Fruit fly (Drosophila melanogaster) whole organism, prepupa: Measurements from ENCODE around the gene CG5888.

Experiments
- Blimp-1 ChIP-seq: fragments of 200-800 bp; sonication (Bioruptor generic); optimal IDR thresholded peaks from 3 replicates; lab custom pipeline; 2017; ENCODE audit warnings: missing biosample characterization, missing genetic modification characterization, mild to moderate bottlenecking, moderate library complexity, missing genetic modification reagents
- CG10631 ChIP-seq: fragments of 200-800 bp; sonication (Bioruptor generic); optimal IDR thresholded peaks from 2 replicates; lab custom pipeline; 2016; ENCODE audit warnings: missing biosample characterization, missing genetic modification characterization
- CG10669 ChIP-seq: fragments of 200-800 bp; sonication (Bioruptor generic); optimal IDR thresholded peaks from 3 replicates; lab custom pipeline; 2018; ENCODE audit warnings: missing biosample characterization, mild to moderate bottlenecking, missing genetic modification characterization, moderate library complexity
- CG16779 ChIP-seq: fragments of 200-800 bp; sonication (Bioruptor generic); optimal IDR thresholded peaks from 3 replicates; lab custom pipeline; 2017; ENCODE audit warnings: missing biosample characterization, mild to moderate bottlenecking, missing genetic modification characterization
- CG31627 ChIP-seq: fragments of 200-800 bp; sonication (Bioruptor generic); optimal IDR thresholded peaks from 3 replicates; lab custom pipeline; 2016; ENCODE audit warnings: missing biosample characterization, missing genetic modification characterization
- CG34406 ChIP-seq: fragments of 200-800 bp; sonication (Bioruptor generic); optimal IDR thresholded peaks from 3 replicates; lab custom pipeline; 2016; ENCODE audit warnings: missing biosample characterization, missing genetic modification characterization
- CG3919 ChIP-seq: fragments of 200-800 bp; sonication (Bioruptor generic); optimal IDR thresholded peaks from 3 replicates; lab custom pipeline; 2016; ENCODE audit warnings: missing biosample characterization, missing genetic modification characterization
- CG6276 ChIP-seq: fragments of 200-800 bp; sonication (Bioruptor generic); optimal IDR thresholded peaks from 2 replicates; lab custom pipeline; 2017; ENCODE audit warnings: missing biosample characterization, mild to moderate bottlenecking, missing genetic modification characterization
- CG6792 ChIP-seq: fragments of 200-800 bp; sonication (Bioruptor generic); optimal IDR thresholded peaks from 3 replicates; lab custom pipeline; 2016; ENCODE audit warnings: missing biosample characterization, missing genetic modification characterization
- CG7368 ChIP-seq: fragments of 200-800 bp; sonication (Bioruptor generic); optimal IDR thresholded peaks from 3 replicates; lab custom pipeline; 2016; ENCODE audit warnings: missing biosample characterization, missing genetic modification characterization
- CG8119 ChIP-seq: fragments of 200-800 bp; sonication (Bioruptor generic); IDR thresholded peaks from 3 replicates; pipeline ENCODE4 v1.3.6; 2022; ENCODE audit warnings: missing biosample characterization, missing genetic modification characterization
- CG8319 ChIP-seq: fragments of 200-800 bp; sonication (Bioruptor generic); optimal IDR thresholded peaks from 3 replicates; lab custom pipeline; 2016; ENCODE audit warnings: missing biosample characterization, missing genetic modification characterization
- Eip78C ChIP-seq: fragments of 200-800 bp; sonication (Bioruptor generic); peaks from one replicate; lab custom pipeline; 2016; ENCODE audit warnings: missing biosample characterization, missing genetic modification characterization
- Ets21C ChIP-seq: fragments of 200-800 bp; sonication (Bioruptor generic); optimal IDR thresholded peaks from 3 replicates; lab custom pipeline; 2016; ENCODE audit warnings: missing biosample characterization, missing genetic modification characterization
- Gug ChIP-seq: fragments of 200-800 bp; sonication (Bioruptor generic); IDR thresholded peaks from 2 replicates; pipeline ENCODE4 v1.3.6; 2022; ENCODE audit warnings: missing biosample characterization, missing genetic modification characterization
- Hr39 ChIP-seq: fragments of 200-800 bp; sonication (Bioruptor generic); optimal IDR thresholded peaks from 2 replicates; lab custom pipeline; 2016; ENCODE audit warnings: missing biosample characterization, missing genetic modification characterization
- Lpt ChIP-seq: fragments of 200-800 bp; sonication (Bioruptor generic); optimal IDR thresholded peaks from 3 replicates; lab custom pipeline; 2016; ENCODE audit warnings: missing biosample characterization, missing genetic modification characterization
- OdsH ChIP-seq: fragments of 200-800 bp; sonication (Bioruptor generic); optimal IDR thresholded peaks from 3 replicates; lab custom pipeline; 2016; ENCODE audit warnings: missing biosample characterization, missing genetic modification characterization
- Sox102F ChIP-seq: fragments of 200-800 bp; sonication (Bioruptor generic); optimal IDR thresholded peaks from 2 replicates; lab custom pipeline; 2016; ENCODE audit warnings: missing biosample characterization, mild to moderate bottlenecking, missing genetic modification characterization
- Sox14 ChIP-seq: fragments of 200-800 bp; sonication (Bioruptor generic); optimal IDR thresholded peaks from 3 replicates; lab custom pipeline; 2016; ENCODE audit warnings: missing biosample characterization, missing genetic modification characterization
- acj6 ChIP-seq: fragments of 200-800 bp; sonication (Bioruptor generic); optimal IDR thresholded peaks from 3 replicates; lab custom pipeline; 2016; ENCODE audit warnings: missing biosample characterization, missing genetic modification characterization
- cyc ChIP-seq: fragments of 200-800 bp; sonication (Bioruptor generic); optimal IDR thresholded peaks from 3 replicates; lab custom pipeline; 2016; ENCODE audit warnings: missing biosample characterization, missing genetic modification characterization
- eg ChIP-seq: fragments of 200-800 bp; sonication (Bioruptor generic); IDR thresholded peaks from 3 replicates; pipeline ENCODE4 v1.3.6; 2022; ENCODE audit warnings: missing biosample characterization, missing genetic modification characterization
- esn ChIP-seq: fragments of 200-800 bp; sonication (Bioruptor generic); optimal IDR thresholded peaks from 2 replicates; lab custom pipeline; 2016; ENCODE audit warnings: missing biosample characterization, mild to moderate bottlenecking, missing genetic modification characterization, moderate library complexity
- fd59A ChIP-seq: fragments of 200-800 bp; sonication (Bioruptor generic); optimal IDR thresholded peaks from 2 replicates; lab custom pipeline; 2017; ENCODE audit warnings: missing biosample characterization, mild to moderate bottlenecking, missing genetic modification characterization, missing genetic modification reagents
- fkh ChIP-seq: fragments of 200-800 bp; sonication (Bioruptor generic); optimal IDR thresholded peaks from 3 replicates; lab custom pipeline; 2017; ENCODE audit warnings: missing biosample characterization, mild to moderate bottlenecking, missing genetic modification characterization, moderate library complexity
- spab ChIP-seq: fragments of 200-800 bp; sonication (Bioruptor generic); optimal IDR thresholded peaks from 2 replicates; lab custom pipeline; 2017; ENCODE audit warnings: missing biosample characterization, mild to moderate bottlenecking, missing genetic modification characterization, missing genetic modification reagents
- ss ChIP-seq, 2 experiments: fragments of 200-800 bp; sonication (Bioruptor generic); optimal IDR thresholded peaks; 2 replicates in 1 of 2; 3 replicates in 1 of 2; lab custom pipeline; 2017 to 2018; ENCODE audit warnings: mild to moderate bottlenecking in 2 of 2, missing biosample characterization in 2 of 2, missing genetic modification characterization in 2 of 2, moderate library complexity in 1 of 2
- svp ChIP-seq: fragments of 200-800 bp; sonication (Bioruptor generic); peaks from one replicate; lab custom pipeline; 2016; ENCODE audit warnings: missing biosample characterization, missing genetic modification characterization
- vri ChIP-seq: fragments of 200-800 bp; sonication (Bioruptor generic); optimal IDR thresholded peaks from 3 replicates; lab custom pipeline; 2016; ENCODE audit warnings: missing biosample characterization, mild to moderate bottlenecking, missing genetic modification characterization

The CG5888 gene

DNA sequence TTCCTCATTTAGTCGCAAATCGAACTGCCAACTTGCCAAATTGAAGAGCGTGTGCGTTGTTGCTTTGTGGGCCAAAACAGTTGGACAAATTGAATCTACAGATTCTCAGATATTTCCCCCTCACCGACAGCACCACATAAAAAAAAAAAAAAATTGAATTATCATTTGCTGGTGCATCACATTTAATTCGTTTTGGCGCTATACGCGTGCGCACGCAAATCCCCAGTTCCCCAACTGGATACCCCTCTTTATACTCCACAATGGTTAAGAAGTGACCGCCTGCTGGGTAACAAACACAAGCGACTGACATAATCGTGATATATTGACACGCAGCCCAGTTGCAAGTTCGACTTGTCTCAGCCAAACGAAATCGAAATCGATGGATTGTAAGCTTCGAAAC, 10.1 kb upstream of the CG5888 start:
- TF ChIP-seq CG7368 (GFP tag; lab: Kevin White, UChicago) (no peak), CG34406 (GFP tag; lab: Kevin White, UChicago) (no peak), ss (GFP tag; optimal IDR thresholded peaks at IDR 0.05; lab: Kevin White, UChicago) (peak in 1 of 2 experiments; percentile 95), CG6792 (GFP tag; lab: Kevin White, UChicago) (no peak)

DNA sequence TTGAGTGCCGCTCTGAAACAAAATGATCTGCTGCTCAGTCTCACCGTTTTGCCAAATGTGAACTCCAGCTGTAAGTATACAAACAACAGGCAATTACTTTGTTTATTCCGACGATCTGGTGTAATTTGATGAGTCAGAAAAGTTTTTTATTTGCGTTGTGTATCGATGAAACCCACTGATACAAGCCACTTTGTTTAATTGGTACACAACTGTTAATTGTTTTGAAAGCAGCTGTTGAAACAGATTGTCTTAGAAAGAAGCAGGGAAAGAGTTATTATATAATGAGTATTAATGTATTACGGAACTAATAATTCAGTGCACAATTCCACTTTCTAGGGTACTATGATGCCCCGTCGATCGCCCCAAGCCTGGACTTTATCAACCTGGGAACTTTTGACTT, 3.6 kb upstream of the CG5888 start:
- TF ChIP-seq CG34406 (GFP tag; lab: Kevin White, UChicago) (no peak), spab (GFP tag; lab: Kevin White, UChicago) (no peak), CG31627 (GFP tag; lab: Kevin White, UChicago) (no peak), Sox14 (GFP tag; lab: Kevin White, UChicago) (no peak), fkh (GFP tag; lab: Kevin White, UChicago) (peak; percentile 68)
- TF ChIP-seq, all 60 proteins: peak for 1

DNA sequence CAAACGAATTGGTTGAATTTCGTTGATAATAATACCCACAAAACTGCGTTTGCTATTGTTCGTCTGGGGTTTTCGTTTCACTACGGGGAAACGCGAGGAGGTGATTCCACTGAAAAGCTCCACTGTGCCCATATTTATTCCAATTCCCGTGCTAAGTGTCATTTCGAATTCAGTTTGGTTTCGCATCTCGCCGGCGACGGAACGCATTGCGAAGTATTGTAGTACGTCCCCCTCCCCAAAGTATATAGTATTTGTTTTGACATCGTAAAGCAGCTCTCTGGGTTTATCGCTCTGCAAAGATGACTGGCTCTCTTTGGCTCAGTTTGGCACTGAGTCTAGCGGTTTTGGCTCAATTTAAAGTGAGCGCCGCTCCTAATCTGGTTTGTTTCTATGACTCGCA, 2.6 kb upstream of the CG5888 start, which contains the start of gene Idgf3:
Idgf3 (plus strand) TSS at position 17 of the 400 bp plus-strand sequence.
- TF ChIP-seq svp (GFP tag; lab: Kevin White, UChicago) = peak; percentile 94
- TF ChIP-seq fkh (GFP tag; lab: Kevin White, UChicago) = peak; percentile 79
- peak; percentile 49 for TF ChIP-seq vri (GFP tag; lab: Kevin White, UChicago)
- no peak for TF ChIP-seq CG34406 (GFP tag; lab: Kevin White, UChicago)
- TF ChIP-seq Eip78C (GFP tag; lab: Kevin White, UChicago) = peak; percentile 18
- TF ChIP-seq Hr39 (GFP tag; lab: Kevin White, UChicago) = no peak
- 0 out of 3 replicates have a peak, but pooled peaks have one; percentile 27 for TF ChIP-seq eg (GFP tag; lab: Robert Waterston, UW)
- TF ChIP-seq CG16779 (tag; lab: Kevin White, UChicago) = no peak
- TF ChIP-seq CG8119 (GFP tag; lab: Robert Waterston, UW) = 0 out of 3 replicates have a peak, but pooled peaks have one; percentile 17

DNA sequence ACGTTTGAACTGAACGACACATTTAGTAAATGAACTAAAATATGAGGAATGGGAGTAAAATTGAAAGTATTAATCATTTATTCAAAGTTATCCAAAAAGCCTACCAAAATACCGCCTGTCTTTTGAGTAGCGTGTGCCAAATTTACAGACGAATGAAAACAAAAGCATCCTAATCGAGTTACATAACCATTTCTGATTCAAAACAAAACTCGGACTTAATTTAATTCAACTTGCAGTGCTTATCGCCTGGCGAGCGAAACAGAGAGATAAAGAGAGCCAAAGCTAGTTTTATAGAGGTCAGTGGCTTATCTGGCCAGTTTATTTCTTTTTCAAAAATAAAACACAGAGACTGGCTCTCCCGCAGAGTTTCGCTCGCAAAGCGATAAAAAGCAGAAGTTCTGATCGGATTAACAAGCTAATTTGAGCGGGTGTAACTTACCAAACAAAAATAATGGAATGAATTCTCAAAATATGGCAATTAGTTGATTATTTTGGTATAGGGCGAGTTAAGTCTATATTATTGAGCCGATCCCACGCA, 325 bp downstream of the CG5888 start:
- no peak for TF ChIP-seq OdsH (GFP tag; lab: Kevin White, UChicago)
- TF ChIP-seq svp (GFP tag; lab: Kevin White, UChicago) = peak; percentile 35
- TF ChIP-seq Hr39 (GFP tag; lab: Kevin White, UChicago) = no peak
- peak; percentile 66 for TF ChIP-seq vri (GFP tag; lab: Kevin White, UChicago)
- no peak for TF ChIP-seq fd59A (GFP tag; lab: Kevin White, UChicago)
- TF ChIP-seq CG10669 (GFP tag; lab: Kevin White, UChicago) = peak; percentile 20
- no peak for TF ChIP-seq CG10631 (GFP tag; lab: Kevin White, UChicago)
- no peak for TF ChIP-seq Ets21C (GFP tag; lab: Kevin White, UChicago)
- TF ChIP-seq ss (GFP tag; optimal IDR thresholded peaks at IDR 0.05; lab: Kevin White, UChicago) = peak in 1 of 2 experiments; percentile 21
- no peak for TF ChIP-seq acj6 (GFP tag; lab: Kevin White, UChicago)
- peak; percentile 19 for TF ChIP-seq Eip78C (GFP tag; lab: Kevin White, UChicago)

DNA sequence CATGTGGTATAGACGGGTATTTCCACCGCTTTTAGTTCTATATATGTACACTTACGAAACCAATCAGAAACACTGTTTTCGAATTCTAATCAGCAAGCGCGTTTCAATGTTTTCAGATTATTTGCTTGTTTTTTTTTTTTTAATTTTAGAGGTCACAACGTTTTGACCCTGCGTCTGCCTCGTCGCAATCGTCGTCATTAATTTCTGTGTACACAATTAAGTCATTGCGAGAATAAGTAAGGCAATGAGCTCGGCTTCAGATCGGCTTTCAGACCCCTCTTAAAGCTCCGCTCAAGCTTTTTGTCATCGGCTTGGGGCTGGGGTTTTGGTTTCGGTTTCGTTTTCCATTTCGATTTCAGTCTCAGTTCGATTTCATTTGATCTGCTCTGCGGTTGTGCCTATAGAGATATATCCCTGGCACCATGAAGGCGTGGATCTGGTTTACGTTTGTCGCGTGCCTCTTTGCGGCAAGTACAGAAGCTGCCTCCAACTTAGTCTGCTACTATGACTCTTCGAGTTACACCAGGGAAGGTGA, 1.2 kb downstream of the CG5888 start, which contains the start of gene Idgf2:
Idgf2 (plus strand) TSS at position 356 of the 535 bp plus-strand sequence.
- TF ChIP-seq fd59A (GFP tag; lab: Kevin White, UChicago) (no peak), svp (GFP tag; lab: Kevin White, UChicago) (peak; percentile 96), Blimp-1 (peak; percentile 72), Gug (GFP tag; lab: Robert Waterston, UW) (no peak), vri (GFP tag; lab: Kevin White, UChicago) (peak; percentile 40)
- TF ChIP-seq, all 60 proteins: peak for 3

DNA sequence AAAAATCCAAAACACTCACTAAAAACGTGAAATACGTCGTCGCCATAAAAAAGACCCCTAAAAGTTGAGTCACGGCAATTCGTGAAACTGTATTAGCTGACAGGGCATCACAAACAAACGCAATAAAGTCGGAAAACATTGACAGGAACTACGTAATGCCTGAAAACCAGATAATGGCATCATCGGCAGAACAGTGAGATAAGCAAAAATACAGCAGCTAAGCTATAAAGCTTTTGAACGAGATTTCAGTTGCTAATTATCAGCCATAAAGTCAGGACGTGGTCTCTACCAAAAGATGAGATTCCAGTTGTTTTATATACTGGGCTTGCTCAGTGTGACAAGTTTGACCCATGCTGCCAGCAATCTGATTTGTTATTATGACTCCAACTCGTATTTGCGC, 3.2 kb downstream of the CG5888 start, which contains the start of gene Idgf1:
Idgf1 (plus strand) TSS at position 245 of the 400 bp plus-strand sequence.
- TF ChIP-seq Hr39 (GFP tag; lab: Kevin White, UChicago) (no peak), vri (GFP tag; lab: Kevin White, UChicago) (peak; percentile 67), svp (GFP tag; lab: Kevin White, UChicago) (peak; percentile 74), CG8319 (GFP tag; lab: Kevin White, UChicago) (no peak), Sox102F (GFP tag; lab: Kevin White, UChicago) (no peak), Blimp-1 (no peak), Lpt (no peak), ss (GFP tag; optimal IDR thresholded peaks at IDR 0.05; lab: Kevin White, UChicago) (no peak), esn (no peak), CG6276 (GFP tag; lab: Kevin White, UChicago) (no peak), CG3919 (no peak), Ets21C (GFP tag; lab: Kevin White, UChicago) (no peak), Eip78C (GFP tag; lab: Kevin White, UChicago) (no peak), cyc (GFP tag; lab: Kevin White, UChicago) (no peak)
